Worm (Caenorhabditis elegans): ENCODE data around the gene dhc-3.

ce11 chrV:13105840-13106429, 32.8 kb upstream of the dhc-3 start:
- TF ChIP-seq ama-1 (optimal IDR thresholded peaks at IDR 0.05) (no peak), tbx-11 (GFP tag; IDR thresholded peaks at IDR 0.05) (no peak), ceh-13 (GFP tag; optimal IDR thresholded peaks at IDR 0.05) (no peak), F13C5.2 (tag; optimal IDR thresholded peaks at IDR 0.05) (no peak), pes-1 (GFP tag; IDR thresholded peaks at IDR 0.05) (no peak), aly-1 (tag; optimal IDR thresholded peaks at IDR 0.05) (no peak), hmg-4 (GFP tag; optimal IDR thresholded peaks at IDR 0.05) (no peak), ceh-36 (tag; optimal IDR thresholded peaks at IDR 0.05) (no peak), B0310.2 (tag; optimal IDR thresholded peaks at IDR 0.05) (no peak), scrt-1 (GFP tag; IDR thresholded peaks at IDR 0.05) (no peak)

Data from whole organism, early embryonic.